Fruit fly (Drosophila melanogaster) whole organism, prepupa: ENCODE results near the gene CG5024.

Experiments
- CG10631 ChIP-seq: fragments of 200-800 bp; sonication (Bioruptor generic); optimal IDR thresholded peaks from 2 replicates; lab custom pipeline; 2016; ENCODE audit warnings: missing biosample characterization, missing genetic modification characterization
- CG10669 ChIP-seq: fragments of 200-800 bp; sonication (Bioruptor generic); optimal IDR thresholded peaks from 3 replicates; lab custom pipeline; 2018; ENCODE audit warnings: missing biosample characterization, mild to moderate bottlenecking, missing genetic modification characterization, moderate library complexity
- CG11294 ChIP-seq: fragments of 200-800 bp; sonication (Bioruptor generic); IDR thresholded peaks from 2 replicates; pipeline ENCODE4 v1.3.6; 2022; ENCODE audit warnings: missing biosample characterization, missing genetic modification characterization
- CG11762 ChIP-seq: fragments of 200-800 bp; sonication (Bioruptor generic); optimal IDR thresholded peaks from 3 replicates; lab custom pipeline; 2016; ENCODE audit warnings: missing biosample characterization, missing genetic modification characterization; ENCODE audit not compliant: insufficient read depth
- CG11902 ChIP-seq: fragments of 200-800 bp; sonication (Bioruptor generic); optimal IDR thresholded peaks from 3 replicates; lab custom pipeline; 2016; ENCODE audit warnings: missing biosample characterization, missing genetic modification characterization
- CG16779 ChIP-seq: fragments of 200-800 bp; sonication (Bioruptor generic); optimal IDR thresholded peaks from 3 replicates; lab custom pipeline; 2017; ENCODE audit warnings: missing biosample characterization, mild to moderate bottlenecking, missing genetic modification characterization
- CG3032 ChIP-seq: fragments of 200-800 bp; optimal IDR thresholded peaks from 2 replicates; lab custom pipeline; 2019; ENCODE audit warnings: missing biosample characterization, mild to moderate bottlenecking, missing genetic modification characterization, moderate library complexity
- CG31627 ChIP-seq: fragments of 200-800 bp; sonication (Bioruptor generic); optimal IDR thresholded peaks from 3 replicates; lab custom pipeline; 2016; ENCODE audit warnings: missing biosample characterization, missing genetic modification characterization
- CG32006 ChIP-seq: fragments of 200-800 bp; sonication (Bioruptor generic); optimal IDR thresholded peaks from 3 replicates; lab custom pipeline; 2017; ENCODE audit warnings: missing biosample characterization, mild to moderate bottlenecking, missing genetic modification characterization
- CG34406 ChIP-seq: fragments of 200-800 bp; sonication (Bioruptor generic); optimal IDR thresholded peaks from 3 replicates; lab custom pipeline; 2016; ENCODE audit warnings: missing biosample characterization, missing genetic modification characterization
- CG4318 ChIP-seq: fragments of 200-800 bp; sonication (Bioruptor generic); optimal IDR thresholded peaks from 3 replicates; lab custom pipeline; 2017; ENCODE audit warnings: missing biosample characterization, mild to moderate bottlenecking, missing genetic modification characterization
- CG6276 ChIP-seq: fragments of 200-800 bp; sonication (Bioruptor generic); optimal IDR thresholded peaks from 2 replicates; lab custom pipeline; 2017; ENCODE audit warnings: missing biosample characterization, mild to moderate bottlenecking, missing genetic modification characterization
- CG6792 ChIP-seq: fragments of 200-800 bp; sonication (Bioruptor generic); optimal IDR thresholded peaks from 3 replicates; lab custom pipeline; 2016; ENCODE audit warnings: missing biosample characterization, missing genetic modification characterization
- CG6854 ChIP-seq: fragments of 200-800 bp; sonication (Bioruptor generic); optimal IDR thresholded peaks from 2 replicates; lab custom pipeline; 2017; ENCODE audit warnings: missing biosample characterization, mild to moderate bottlenecking, missing genetic modification characterization
- CG8119 ChIP-seq: fragments of 200-800 bp; sonication (Bioruptor generic); IDR thresholded peaks from 3 replicates; pipeline ENCODE4 v1.3.6; 2022; ENCODE audit warnings: missing biosample characterization, missing genetic modification characterization
- CG8632 ChIP-seq: fragments of 200-800 bp; sonication (Bioruptor generic); optimal IDR thresholded peaks from 3 replicates; lab custom pipeline; 2016; ENCODE audit warnings: missing biosample characterization, missing genetic modification characterization
- CG9139 ChIP-seq: fragments of 200-800 bp; sonication (Bioruptor generic); optimal IDR thresholded peaks from 3 replicates; lab custom pipeline; 2017; ENCODE audit warnings: missing biosample characterization, mild to moderate bottlenecking, missing genetic modification characterization
- Eip75B ChIP-seq: fragments of 200-800 bp; sonication (Bioruptor generic); optimal IDR thresholded peaks from 3 replicates; lab custom pipeline; 2016; ENCODE audit warnings: missing biosample characterization, missing genetic modification characterization
- Ets21C ChIP-seq: fragments of 200-800 bp; sonication (Bioruptor generic); optimal IDR thresholded peaks from 3 replicates; lab custom pipeline; 2016; ENCODE audit warnings: missing biosample characterization, missing genetic modification characterization
- Ets96B ChIP-seq: fragments of 200-800 bp; optimal IDR thresholded peaks from 2 replicates; lab custom pipeline; 2019; ENCODE audit warnings: missing biosample characterization, mild to moderate bottlenecking, missing genetic modification characterization, moderate library complexity
- Hr38 ChIP-seq: sonication (Bioruptor generic); optimal IDR thresholded peaks from 2 replicates; lab custom pipeline; 2016; ENCODE audit warnings: missing biosample characterization, missing genetic modification characterization
- Hr4 ChIP-seq: fragments of 200-800 bp; sonication (Bioruptor generic); optimal IDR thresholded peaks from 3 replicates; lab custom pipeline; 2016; ENCODE audit warnings: missing biosample characterization, missing genetic modification characterization
- Lpt ChIP-seq: fragments of 200-800 bp; sonication (Bioruptor generic); optimal IDR thresholded peaks from 3 replicates; lab custom pipeline; 2016; ENCODE audit warnings: missing biosample characterization, missing genetic modification characterization
- Sox102F ChIP-seq: fragments of 200-800 bp; sonication (Bioruptor generic); optimal IDR thresholded peaks from 2 replicates; lab custom pipeline; 2016; ENCODE audit warnings: missing biosample characterization, mild to moderate bottlenecking, missing genetic modification characterization
- Sox14 ChIP-seq: fragments of 200-800 bp; sonication (Bioruptor generic); optimal IDR thresholded peaks from 3 replicates; lab custom pipeline; 2016; ENCODE audit warnings: missing biosample characterization, missing genetic modification characterization
- achi ChIP-seq: fragments of 200-800 bp; sonication (Bioruptor generic); optimal IDR thresholded peaks from 3 replicates; lab custom pipeline; 2016; ENCODE audit warnings: missing biosample characterization, missing genetic modification characterization
- cyc ChIP-seq: fragments of 200-800 bp; sonication (Bioruptor generic); optimal IDR thresholded peaks from 3 replicates; lab custom pipeline; 2016; ENCODE audit warnings: missing biosample characterization, missing genetic modification characterization
- dac ChIP-seq: fragments of 200-800 bp; sonication (Bioruptor generic); optimal IDR thresholded peaks from 2 replicates; lab custom pipeline; 2017; ENCODE audit warnings: missing biosample characterization, mild to moderate bottlenecking, missing genetic modification characterization
- dsx ChIP-seq: fragments of 200-800 bp; optimal IDR thresholded peaks from 3 replicates; lab custom pipeline; 2019; ENCODE audit warnings: missing biosample characterization, mild to moderate bottlenecking, missing genetic modification characterization, moderate library complexity; ENCODE audit not compliant: poor library complexity, severe bottlenecking
- esn ChIP-seq: fragments of 200-800 bp; sonication (Bioruptor generic); optimal IDR thresholded peaks from 2 replicates; lab custom pipeline; 2016; ENCODE audit warnings: missing biosample characterization, mild to moderate bottlenecking, missing genetic modification characterization, moderate library complexity
- fd59A ChIP-seq: fragments of 200-800 bp; sonication (Bioruptor generic); optimal IDR thresholded peaks from 2 replicates; lab custom pipeline; 2017; ENCODE audit warnings: missing biosample characterization, mild to moderate bottlenecking, missing genetic modification characterization, missing genetic modification reagents
- fd85E ChIP-seq: fragments of 200-800 bp; sonication (Bioruptor generic); optimal IDR thresholded peaks from 3 replicates; lab custom pipeline; 2016; ENCODE audit warnings: missing biosample characterization, missing genetic modification characterization
- lz ChIP-seq: fragments of 200-800 bp; sonication (Bioruptor generic); optimal IDR thresholded peaks from 3 replicates; lab custom pipeline; 2016; ENCODE audit warnings: missing biosample characterization, missing genetic modification characterization
- net ChIP-seq: fragments of 200-800 bp; sonication (Bioruptor generic); optimal IDR thresholded peaks from 3 replicates; lab custom pipeline; 2016; ENCODE audit warnings: missing biosample characterization, missing genetic modification characterization
- salr ChIP-seq, 2 experiments: fragments of 200-800 bp; sonication (Bioruptor generic); optimal IDR thresholded peaks; 3 replicates each; lab custom pipeline; 2016 to 2018; ENCODE audit warnings: missing biosample characterization in 2 of 2, missing genetic modification characterization in 2 of 2, mild to moderate bottlenecking in 1 of 2
- spab ChIP-seq: fragments of 200-800 bp; sonication (Bioruptor generic); optimal IDR thresholded peaks from 2 replicates; lab custom pipeline; 2017; ENCODE audit warnings: missing biosample characterization, mild to moderate bottlenecking, missing genetic modification characterization, missing genetic modification reagents
- ss ChIP-seq, 2 experiments: fragments of 200-800 bp; sonication (Bioruptor generic); optimal IDR thresholded peaks; 2 replicates in 1 of 2; 3 replicates in 1 of 2; lab custom pipeline; 2017 to 2018; ENCODE audit warnings: mild to moderate bottlenecking in 2 of 2, missing biosample characterization in 2 of 2, missing genetic modification characterization in 2 of 2, moderate library complexity in 1 of 2
- topi ChIP-seq: fragments of 200-800 bp; sonication (Bioruptor generic); optimal IDR thresholded peaks from 3 replicates; lab custom pipeline; 2016; ENCODE audit warnings: missing biosample characterization, missing genetic modification characterization
- vri ChIP-seq: fragments of 200-800 bp; sonication (Bioruptor generic); optimal IDR thresholded peaks from 3 replicates; lab custom pipeline; 2016; ENCODE audit warnings: missing biosample characterization, mild to moderate bottlenecking, missing genetic modification characterization

CG5024 gene

dm6 chr3R:25789355-25789754 is 21.5 kb upstream of the CG5024 start, which contains the start of gene CG31380:
Gene CG31380, minus strand, starts transcription at chr3R:25789455.
- TF ChIP-seq CG11294 (no peak), CG16779 (tag; lab: Kevin White, UChicago) (no peak), Ets21C (no peak), CG6276 (no peak), Eip75B (GFP tag; lab: Kevin White, UChicago) (no peak), achi (GFP tag; lab: Kevin White, UChicago) (no peak), net (GFP tag; lab: Kevin White, UChicago) (no peak), Hr38 (GFP tag; lab: Kevin White, UChicago) (no peak), topi (no peak), Ets96B (tag; lab: Kevin White, UChicago) (no peak), lz (GFP tag; lab: Kevin White, UChicago) (no peak), vri (no peak), CG8119 (GFP tag; lab: Robert Waterston, UW) (no peak), cyc (no peak), CG8632 (GFP tag; lab: Kevin White, UChicago) (no peak), spab (no peak), CG32006 (GFP tag; lab: Kevin White, UChicago) (no peak), CG34406 (GFP tag; lab: Kevin White, UChicago) (no peak), fd85E (GFP tag; lab: Kevin White, UChicago) (no peak)

dm6 chr3R:25790371-25790770 is 20.5 kb upstream of the CG5024 start, which contains the start of gene CG31093:
Gene CG31093, minus strand, starts transcription at chr3R:25790471.
- TF ChIP-seq esn (GFP tag; lab: Kevin White, UChicago) (no peak), vri (no peak), Sox102F (GFP tag; lab: Kevin White, UChicago) (no peak), achi (GFP tag; lab: Kevin White, UChicago) (no peak), Lpt (no peak), Ets21C (no peak), CG31627 (GFP tag; lab: Kevin White, UChicago) (no peak), salr (GFP tag; optimal IDR thresholded peaks at IDR 0.05; lab: Kevin White, UChicago) (no peak), CG11762 (GFP tag; lab: Kevin White, UChicago) (no peak), Sox14 (no peak), spab (no peak), CG9139 (GFP tag; lab: Kevin White, UChicago) (no peak), CG11902 (no peak), dac (no peak), Hr4 (GFP tag; lab: Kevin White, UChicago) (no peak)

- TF ChIP-seq Sox14, result no peak
- TF ChIP-seq CG4318 (GFP tag; lab: Kevin White, UChicago), result no peak
- no peak for TF ChIP-seq CG8632 (GFP tag; lab: Kevin White, UChicago)
- TF ChIP-seq CG31627 (GFP tag; lab: Kevin White, UChicago), result no peak
- no peak for TF ChIP-seq CG3032
- no peak for TF ChIP-seq dsx (GFP tag; lab: Kevin White, UChicago)
- TF ChIP-seq Ets96B (tag; lab: Kevin White, UChicago), result no peak
- TF ChIP-seq CG10669 (GFP tag; lab: Kevin White, UChicago), result no peak
- no peak for TF ChIP-seq fd59A (GFP tag; lab: Kevin White, UChicago)
- TF ChIP-seq CG6854 (GFP tag; lab: Kevin White, UChicago), result no peak
- TF ChIP-seq CG6792, result no peak
- TF ChIP-seq CG10631 (GFP tag; lab: Kevin White, UChicago), result no peak
- no peak for TF ChIP-seq Hr4 (GFP tag; lab: Kevin White, UChicago)
- TF ChIP-seq Sox102F (GFP tag; lab: Kevin White, UChicago), result no peak
- TF ChIP-seq ss (GFP tag; optimal IDR thresholded peaks at IDR 0.05; lab: Kevin White, UChicago), result no peak
Measured at dm6 chr3R:25791807-25792206, 19.1 kb upstream of the CG5024 start.
